Worm (Caenorhabditis elegans) whole organism, early embryonic: ENCODE data around the gene F43C11.11.

Experiments used
- B0310.2 ChIP-seq: sonication (generic microtip); optimal IDR thresholded peaks from 2 replicates; lab custom pipeline; 2016; ENCODE audit warnings: mild to moderate bottlenecking, missing genetic modification characterization, missing compliant biosample characterization
- F13C5.2 ChIP-seq: sonication (generic microtip); optimal IDR thresholded peaks from 2 replicates; lab custom pipeline; 2017; ENCODE audit warnings: mild to moderate bottlenecking, missing genetic modification characterization, inconsistent platforms, missing compliant biosample characterization
- aly-1 ChIP-seq: sonication (generic microtip); optimal IDR thresholded peaks from 2 replicates; lab custom pipeline; 2016; ENCODE audit warnings: missing genetic modification characterization, missing compliant biosample characterization
- ama-1 ChIP-seq: fragments of 150-350 bp; optimal IDR thresholded peaks from 2 replicates; lab custom pipeline; 2014
- ceh-13 ChIP-seq: fragments of 200-800 bp; sonication (Bioruptor generic); optimal IDR thresholded peaks from 2 replicates; lab custom pipeline; 2018; ENCODE audit warnings: mild to moderate bottlenecking, missing genetic modification characterization, missing compliant biosample characterization
- ceh-36 ChIP-seq: sonication (generic microtip); optimal IDR thresholded peaks from 2 replicates; lab custom pipeline; 2016; ENCODE audit warnings: missing genetic modification characterization, inconsistent platforms, missing compliant biosample characterization
- ets-7 ChIP-seq: sonication (generic microtip); optimal IDR thresholded peaks from 2 replicates; lab custom pipeline; 2016; ENCODE audit warnings: missing genotype, missing genetic modification characterization, missing compliant biosample characterization
- flt-1 ChIP-seq: fragments of 200-800 bp; sonication (Bioruptor generic); IDR thresholded peaks from 2 replicates; pipeline ENCODE4 v1.3.6; 2022; ENCODE audit warnings: missing genetic modification characterization, missing compliant biosample characterization
- hmbx-1 ChIP-seq: sonication (generic microtip); optimal IDR thresholded peaks from 2 replicates; lab custom pipeline; 2016; ENCODE audit warnings: mild to moderate bottlenecking, missing genetic modification characterization, missing compliant biosample characterization
- hmg-4 ChIP-seq: fragments of 200-800 bp; sonication (Bioruptor generic); optimal IDR thresholded peaks from 2 replicates; lab custom pipeline; 2018; ENCODE audit warnings: mild to moderate bottlenecking, missing genetic modification characterization, missing compliant biosample characterization
- hnd-1 ChIP-seq: sonication (generic microtip); optimal IDR thresholded peaks from 2 replicates; lab custom pipeline; 2016; ENCODE audit warnings: missing genetic modification characterization, missing compliant biosample characterization
- pes-1 ChIP-seq: fragments of 200-800 bp; sonication (Bioruptor generic); IDR thresholded peaks from 2 replicates; pipeline ENCODE4 v1.3.6; 2022; ENCODE audit warnings: missing genetic modification reagents, missing genetic modification characterization, missing compliant biosample characterization
- scrt-1 ChIP-seq: fragments of 200-800 bp; sonication (Bioruptor generic); IDR thresholded peaks from 2 replicates; pipeline ENCODE4 v1.3.6; 2022; ENCODE audit warnings: missing genetic modification characterization, missing compliant biosample characterization
- sea-1 ChIP-seq: fragments of 200-800 bp; sonication (Bioruptor generic); conservative IDR thresholded peaks from 2 replicates; pipeline ENCODE4 v1.3.6; 2022; ENCODE audit warnings: missing genetic modification characterization, missing compliant biosample characterization
- tbx-11 ChIP-seq: fragments of 200-800 bp; sonication (Bioruptor generic); IDR thresholded peaks from 2 replicates; pipeline ENCODE4 v1.3.6; 2022; ENCODE audit warnings: missing genetic modification characterization, missing compliant biosample characterization
- tbx-37 ChIP-seq: fragments of 200-800 bp; sonication (Bioruptor generic); conservative IDR thresholded peaks from 2 replicates; pipeline ENCODE4 v1.3.6; 2022; ENCODE audit warnings: missing genetic modification reagents, missing genetic modification characterization, missing compliant biosample characterization
- tra-4 ChIP-seq: sonication (generic microtip); optimal IDR thresholded peaks from 2 replicates; lab custom pipeline; 2017; ENCODE audit warnings: missing genetic modification characterization, missing compliant biosample characterization

The F43C11.11 gene

DNA sequence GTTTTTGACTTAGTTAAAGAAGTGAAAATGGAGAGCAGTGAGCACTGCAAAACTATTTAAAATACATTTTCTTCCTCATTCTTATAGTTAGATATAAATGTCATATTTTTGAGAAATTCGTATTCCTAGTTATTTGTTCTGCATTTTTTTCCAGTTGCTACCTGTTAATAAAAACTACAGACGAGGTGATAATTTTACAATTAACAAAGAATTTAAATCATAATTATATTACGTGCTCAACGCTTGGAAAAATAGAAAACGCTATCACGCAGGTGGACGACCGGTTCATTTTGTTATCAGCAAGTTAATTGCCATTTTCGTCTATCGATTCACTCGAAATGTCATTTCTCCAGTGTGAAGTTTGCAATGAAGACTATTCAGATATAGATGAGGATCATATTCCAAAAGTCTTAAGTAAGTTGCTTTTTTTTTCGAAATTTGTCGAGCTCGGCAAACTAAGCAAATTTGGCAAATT is 45.7 kb downstream of the F43C11.11 start, which contains the start of the genes ZK1240.5 and ZK1240.9:
ZK1240.5 (minus strand) TSS at position 51 of the 475 bp plus-strand sequence.
ZK1240.9 (plus strand) TSS at position 307 of the 475 bp plus-strand sequence.
- TF ChIP-seq ceh-13 (GFP tag; lab: Kevin White, UChicago) (no peak), B0310.2 (tag; lab: Kevin White, UChicago) (no peak), flt-1 (GFP tag; lab: Robert Waterston, UW) (no peak), sea-1 (GFP tag; lab: Robert Waterston, UW) (no peak), aly-1 (no peak), pes-1 (GFP tag; lab: Robert Waterston, UW) (no peak), tra-4 (tag; lab: Kevin White, UChicago) (no peak), ets-7 (tag; lab: Kevin White, UChicago) (no peak), ama-1 (lab: Kevin White, UChicago) (no peak), F13C5.2 (tag; lab: Kevin White, UChicago) (no peak), hnd-1 (tag; lab: Kevin White, UChicago) (no peak), ceh-36 (tag; lab: Kevin White, UChicago) (no peak), scrt-1 (GFP tag; lab: Robert Waterston, UW) (no peak), tbx-37 (GFP tag; lab: Robert Waterston, UW) (no peak), hmbx-1 (tag; lab: Kevin White, UChicago) (no peak), tbx-11 (GFP tag; lab: Robert Waterston, UW) (no peak), hmg-4 (GFP tag; lab: Kevin White, UChicago) (no peak)

DNA sequence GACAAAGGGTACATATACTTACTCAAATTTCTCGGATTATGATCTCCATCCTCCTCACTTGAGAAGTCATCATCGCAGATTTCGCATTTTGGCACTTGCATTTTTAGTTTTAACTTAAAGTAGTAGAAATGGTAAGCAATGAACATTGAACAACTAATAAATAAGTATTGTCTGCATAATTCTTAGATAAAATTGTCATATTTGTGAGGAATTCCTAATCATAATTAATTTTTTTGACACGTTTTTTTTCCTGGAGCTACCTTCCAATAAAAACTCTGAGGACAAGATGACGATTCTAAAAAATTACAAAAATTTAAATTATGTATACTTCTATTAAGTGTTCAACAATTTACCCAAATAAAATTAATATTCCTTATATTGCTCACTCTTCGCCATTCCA is 50.8 kb downstream of the F43C11.11 start, which contains the start of the genes trim-21 and B0281.1:
trim-21 (minus strand) TSS at position 101 of the 400 bp plus-strand sequence.
B0281.1 (plus strand) TSS at position 321 of the 400 bp plus-strand sequence.
- no peak for TF ChIP-seq tbx-11 (GFP tag; lab: Robert Waterston, UW)
- no peak for TF ChIP-seq tbx-37 (GFP tag; lab: Robert Waterston, UW)
- no peak for TF ChIP-seq B0310.2 (tag; lab: Kevin White, UChicago)
- TF ChIP-seq hmg-4 (GFP tag; lab: Kevin White, UChicago), result no peak
- TF ChIP-seq hnd-1 (tag; lab: Kevin White, UChicago), result no peak
- TF ChIP-seq ama-1 (lab: Kevin White, UChicago), result no peak
- no peak for TF ChIP-seq F13C5.2 (tag; lab: Kevin White, UChicago)
